Fruit fly (Drosophila melanogaster) whole organism: ENCODE results near the gene Krn.

Experiments used
- CG8478 ChIP-seq: fragments of >200 bp; optimal IDR thresholded peaks from 2 replicates; lab custom pipeline; 2018; ENCODE audit warnings: inconsistent platforms
- Dll ChIP-seq: fragments of >200 bp; optimal IDR thresholded peaks from 2 replicates; lab custom pipeline; 2017
- EcR ChIP-seq, 2 experiments: fragments of >200 bp; optimal IDR thresholded peaks; 2 replicates each; lab custom pipeline; 2017; ENCODE audit warnings: missing biosample characterization in 2 of 2, missing genetic modification characterization in 2 of 2, missing genetic modification reagents in 2 of 2
- pan ChIP-seq: fragments of >200 bp; optimal IDR thresholded peaks from 2 replicates; lab custom pipeline; 2017
- psq ChIP-seq: fragments of >200 bp; optimal IDR thresholded peaks from 2 replicates; lab custom pipeline; 2017
- usp ChIP-seq: fragments of >200 bp; optimal IDR thresholded peaks from 2 replicates; lab custom pipeline; 2017; ENCODE audit warnings: missing biosample characterization, missing genetic modification characterization, mixed read lengths

Gene Krn

dm6 chr3L:17606629-17607287, 47.3 kb downstream of the Krn start:
- TF ChIP-seq Dll (lab: Kevin White, UChicago) (no peak), usp (no peak), CG8478 (lab: Kevin White, UChicago) (peak; percentile 25), pan (lab: Kevin White, UChicago) (no peak), EcR (GFP tag; optimal IDR thresholded peaks at IDR 0.05; lab: Kevin White, UChicago) (peak in 1 of 2 experiments; percentile 43), psq (lab: Kevin White, UChicago) (no peak)

- no peak for TF ChIP-seq psq (lab: Kevin White, UChicago)
- no peak for TF ChIP-seq usp
- TF ChIP-seq Dll (lab: Kevin White, UChicago) = no peak
- no peak for TF ChIP-seq pan (lab: Kevin White, UChicago)
- no peak for TF ChIP-seq EcR (GFP tag; optimal IDR thresholded peaks at IDR 0.05; lab: Kevin White, UChicago)
- no peak for TF ChIP-seq CG8478 (lab: Kevin White, UChicago)
Measured at dm6 chr3L:17604891-17605290, 49.2 kb downstream of the Krn start.

dm6 chr3L:17603528-17604414, 50.3 kb downstream of the Krn start:
- TF ChIP-seq psq (lab: Kevin White, UChicago) = no peak
- no peak for TF ChIP-seq Dll (lab: Kevin White, UChicago)
- TF ChIP-seq CG8478 (lab: Kevin White, UChicago) = no peak
- no peak for TF ChIP-seq pan (lab: Kevin White, UChicago)
- no peak for TF ChIP-seq EcR (GFP tag; optimal IDR thresholded peaks at IDR 0.05; lab: Kevin White, UChicago)
- TF ChIP-seq usp = no peak
